Worm (Caenorhabditis elegans): ENCODE data around the gene srh-7.

The srh-7 gene

DNA sequence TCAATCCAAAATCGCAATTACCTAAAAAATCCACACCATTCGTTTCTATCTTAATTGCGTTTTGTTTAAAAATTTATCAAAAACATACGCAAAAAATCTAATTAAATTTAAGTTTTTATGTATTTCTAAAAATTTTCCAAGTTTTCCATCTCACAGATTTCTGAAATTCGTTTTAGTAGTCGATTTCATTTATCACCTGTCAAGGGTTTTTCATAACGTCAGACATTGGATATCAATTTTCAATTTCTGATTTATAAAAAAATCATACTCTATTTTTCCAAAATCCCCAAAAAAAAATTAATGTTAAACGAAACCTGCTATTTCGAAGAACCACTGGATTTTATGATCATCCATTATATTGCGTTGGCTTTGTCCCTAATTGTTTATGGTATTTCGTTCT lies 2.1 kb downstream of the srh-7 start, which contains the start of gene srh-4:
Gene srh-4, plus strand, starts transcription at position 301 of the 400 bp plus-strand sequence.
- TF ChIP-seq nhr-11 (tag; optimal IDR thresholded peaks at IDR 0.05) (no peak), nhr-77 (tag; optimal IDR thresholded peaks at IDR 0.05) (no peak), skn-1 (tag; optimal IDR thresholded peaks at IDR 0.05) (no peak), aly-2 (tag; optimal IDR thresholded peaks at IDR 0.05) (no peak)

DNA sequence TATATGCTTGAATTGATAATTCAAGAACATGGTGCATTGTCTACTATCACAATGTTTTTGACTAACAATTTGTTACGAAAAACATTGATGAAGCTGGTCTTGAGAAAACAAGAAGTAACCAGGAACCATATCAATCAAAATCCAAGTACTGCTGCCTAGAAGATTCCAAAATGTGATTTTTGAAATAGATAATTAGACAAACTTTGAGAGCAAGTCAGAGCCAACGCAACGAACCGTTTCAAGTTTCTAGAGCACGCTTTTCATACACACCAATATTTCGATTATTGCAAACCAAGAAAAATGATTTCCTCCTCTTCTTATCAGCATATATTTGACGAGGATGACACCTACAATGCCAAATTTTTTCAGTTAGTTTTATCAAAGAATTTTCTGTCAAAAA lies 8.8 kb downstream of the srh-7 start, which contains the start of gene srw-89:
Gene srw-89, plus strand, starts transcription at position 301 of the 400 bp plus-strand sequence.
- TF ChIP-seq ceh-16 (tag; optimal IDR thresholded peaks at IDR 0.05) (no peak), aly-2 (tag; optimal IDR thresholded peaks at IDR 0.05) (no peak), zag-1 (tag; optimal IDR thresholded peaks at IDR 0.05) (no peak), ceh-82 (tag; optimal IDR thresholded peaks at IDR 0.05) (no peak), C34F6.9 (tag; optimal IDR thresholded peaks at IDR 0.05) (no peak), dmd-4 (tag; optimal IDR thresholded peaks at IDR 0.05) (no peak)

DNA sequence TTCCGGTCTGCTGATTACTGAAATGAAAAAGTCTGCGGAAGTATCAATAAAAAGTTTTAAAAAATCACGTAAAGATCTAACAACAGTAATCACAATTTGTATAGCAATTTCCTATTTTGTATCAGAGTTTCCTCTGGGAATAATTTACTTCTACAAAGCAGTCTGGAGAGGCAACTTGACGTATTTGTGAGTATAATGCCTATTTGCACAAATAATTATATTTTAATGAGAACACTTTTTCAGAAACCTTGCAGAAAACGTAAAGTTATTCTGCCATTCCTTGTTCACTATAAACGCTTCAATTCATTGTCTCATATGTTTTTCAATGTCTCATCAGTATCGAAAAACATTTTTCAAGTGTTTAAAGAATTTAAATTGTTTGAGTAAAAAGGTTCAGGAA lies 10.6 kb downstream of the srh-7 start:
- TF ChIP-seq lin-13 (GFP tag; optimal IDR thresholded peaks at IDR 0.05) (no peak), blmp-1 (tag; optimal IDR thresholded peaks at IDR 0.05; ENCODE audit: insufficient read depth) (no peak), unc-62 (GFP tag; optimal IDR thresholded peaks at IDR 0.05) (no peak), peb-1 (tag; optimal IDR thresholded peaks at IDR 0.05) (no peak), R02D3.7 (tag; optimal IDR thresholded peaks at IDR 0.05) (no peak), lsy-2 (tag; optimal IDR thresholded peaks at IDR 0.05) (no peak), mab-5 (tag; optimal IDR thresholded peaks at IDR 0.05) (no peak)

DNA sequence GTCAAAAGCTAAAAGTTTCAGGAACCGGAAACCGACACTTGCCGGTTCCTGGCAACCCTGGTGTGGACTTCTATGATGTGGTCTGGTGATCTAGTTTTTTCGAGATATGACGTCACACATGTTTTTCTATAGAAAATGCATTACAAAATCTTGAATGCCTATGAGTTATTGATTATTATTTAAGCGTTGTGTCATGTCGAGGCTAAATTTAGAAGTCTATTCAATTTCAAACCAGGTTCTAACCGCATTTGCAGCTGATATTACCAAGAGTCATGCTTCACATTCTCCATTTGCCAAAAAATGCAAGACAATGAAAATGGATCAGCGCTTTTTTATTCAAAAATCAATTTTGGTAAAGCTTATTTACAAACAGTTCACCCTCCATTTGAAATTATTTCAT lies 11.2 kb downstream of the srh-7 start, which contains the start of gene K09D9.3:
Gene K09D9.3, plus strand, starts transcription at position 301 of the 400 bp plus-strand sequence.
- TF ChIP-seq elt-3 (tag; optimal IDR thresholded peaks at IDR 0.05) (no peak), ztf-4 (tag; optimal IDR thresholded peaks at IDR 0.05) (no peak), nhr-77 (tag; optimal IDR thresholded peaks at IDR 0.05) (no peak), lin-13 (GFP tag; optimal IDR thresholded peaks at IDR 0.05) (no peak), blmp-1 (tag; optimal IDR thresholded peaks at IDR 0.05; ENCODE audit: insufficient read depth) (no peak), mab-5 (tag; optimal IDR thresholded peaks at IDR 0.05) (no peak), unc-62 (GFP tag; optimal IDR thresholded peaks at IDR 0.05) (no peak), ztf-1 (GFP tag; conservative IDR thresholded peaks at IDR 0.05) (no peak), elt-1 (tag; optimal IDR thresholded peaks at IDR 0.05) (no peak), ceh-82 (tag; optimal IDR thresholded peaks at IDR 0.05) (no peak), aly-2 (tag; optimal IDR thresholded peaks at IDR 0.05) (no peak), fos-1 (tag; optimal IDR thresholded peaks at IDR 0.05) (no peak), lsy-2 (tag; optimal IDR thresholded peaks at IDR 0.05) (no peak), zag-1 (tag; optimal IDR thresholded peaks at IDR 0.05) (no peak), nhr-237 (tag; optimal IDR thresholded peaks at IDR 0.05) (no peak)

DNA sequence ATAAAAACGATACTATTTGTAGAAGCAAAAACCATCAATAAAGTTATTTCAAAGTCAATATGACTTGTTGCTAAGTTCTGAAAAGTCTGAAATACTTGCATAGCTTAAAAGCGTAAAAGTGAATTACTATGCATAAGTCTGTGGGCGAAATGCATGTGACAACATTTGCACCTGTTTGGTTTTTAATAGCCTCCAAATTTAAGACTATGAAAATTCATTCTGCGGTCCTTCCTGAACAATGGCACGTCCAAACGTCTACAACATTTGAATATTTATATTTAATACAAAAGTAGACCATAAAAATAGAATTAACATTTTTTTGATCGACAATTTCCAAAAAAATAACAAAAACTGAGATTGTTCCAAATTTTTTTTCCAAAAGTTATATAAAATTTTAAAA lies 13.7 kb downstream of the srh-7 start, which contains the start of gene K09D9.14:
Gene K09D9.14, minus strand, starts transcription at position 101 of the 400 bp plus-strand sequence.
- TF ChIP-seq aly-2 (tag; optimal IDR thresholded peaks at IDR 0.05) (no peak), nhr-77 (tag; optimal IDR thresholded peaks at IDR 0.05) (no peak), unc-62 (GFP tag; optimal IDR thresholded peaks at IDR 0.05) (no peak), sma-9 (GFP tag; optimal IDR thresholded peaks at IDR 0.05) (no peak), sma-9 (tag; optimal IDR thresholded peaks at IDR 0.05) (no peak), nhr-11 (tag; optimal IDR thresholded peaks at IDR 0.05) (no peak), ceh-16 (tag; optimal IDR thresholded peaks at IDR 0.05) (no peak), skn-1 (tag; optimal IDR thresholded peaks at IDR 0.05) (no peak), alr-1 (tag; optimal IDR thresholded peaks at IDR 0.05) (no peak), lin-13 (GFP tag; optimal IDR thresholded peaks at IDR 0.05) (no peak), elt-1 (tag; optimal IDR thresholded peaks at IDR 0.05) (no peak), mdl-1 (tag; optimal IDR thresholded peaks at IDR 0.05) (no peak), elt-3 (tag; optimal IDR thresholded peaks at IDR 0.05) (no peak), nhr-129 (tag; optimal IDR thresholded peaks at IDR 0.05) (no peak), ceh-82 (tag; optimal IDR thresholded peaks at IDR 0.05) (no peak), unc-39 (tag; optimal IDR thresholded peaks at IDR 0.05) (no peak), lsy-2 (tag; optimal IDR thresholded peaks at IDR 0.05) (no peak)

DNA sequence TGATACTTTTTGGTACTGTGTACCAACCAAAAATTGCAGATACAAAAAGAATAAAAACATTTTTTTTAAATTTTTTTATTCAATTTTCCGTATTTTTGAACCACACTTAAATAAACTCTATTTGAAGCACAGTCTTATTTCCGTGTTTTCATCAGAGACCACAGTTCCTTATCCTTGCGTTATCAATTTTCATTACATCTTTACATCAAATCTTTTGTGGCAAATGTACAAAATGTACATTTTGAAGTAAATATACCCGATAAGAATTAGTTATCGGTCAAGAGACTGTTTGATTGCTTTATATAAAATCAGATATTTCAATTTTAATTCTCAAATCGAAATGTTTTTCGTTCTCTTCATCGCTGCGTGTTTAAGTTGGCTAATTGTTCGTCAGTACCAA lies 14.3 kb downstream of the srh-7 start, which contains the start of gene cyp-35A3:
Gene cyp-35A3, plus strand, starts transcription at position 301 of the 400 bp plus-strand sequence.
- no peak for TF ChIP-seq F13H6.1 (tag; optimal IDR thresholded peaks at IDR 0.05)
- no peak for TF ChIP-seq lin-39 (tag; optimal IDR thresholded peaks at IDR 0.05)
- no peak for TF ChIP-seq nhr-21 (tag; optimal IDR thresholded peaks at IDR 0.05)
- TF ChIP-seq mbf-1 (tag; optimal IDR thresholded peaks at IDR 0.05): no peak
- TF ChIP-seq crh-2 (tag; optimal IDR thresholded peaks at IDR 0.05): no peak
- no peak for TF ChIP-seq nhr-12 (tag; optimal IDR thresholded peaks at IDR 0.05)
- no peak for TF ChIP-seq zag-1 (tag; optimal IDR thresholded peaks at IDR 0.05)
- TF ChIP-seq dmd-4 (tag; optimal IDR thresholded peaks at IDR 0.05): no peak
- TF ChIP-seq sma-3 (GFP tag; optimal IDR thresholded peaks at IDR 0.05): no peak
- no peak for TF ChIP-seq egl-27 (tag; optimal IDR thresholded peaks at IDR 0.05)
- TF ChIP-seq snpc-4 (tag; optimal IDR thresholded peaks at IDR 0.05): no peak
- TF ChIP-seq lin-11 (tag; optimal IDR thresholded peaks at IDR 0.05): no peak
- TF ChIP-seq ztf-1 (GFP tag; conservative IDR thresholded peaks at IDR 0.05): no peak
- no peak for TF ChIP-seq nhr-129 (tag; optimal IDR thresholded peaks at IDR 0.05)
- no peak for TF ChIP-seq C34F6.9 (tag; optimal IDR thresholded peaks at IDR 0.05)
- no peak for TF ChIP-seq alr-1 (tag; optimal IDR thresholded peaks at IDR 0.05)

Measured in whole organism, L2 larva.